Worm (Caenorhabditis elegans) whole organism, L3 larva: ENCODE measurements around the gene math-1.
"Not testable (repeated sequence)": the region's sequence is repeated elsewhere in the genome, so short reads cannot be mapped to it uniquely, and the experiment has no call there.

Source experiments
- R02D3.7 ChIP-seq: fragments of 150-350 bp; optimal IDR thresholded peaks from 2 replicates; lab custom pipeline; 2014; ENCODE audit warnings: missing biosample characterization, missing genetic modification characterization
- ama-1 ChIP-seq: fragments of 150-350 bp; optimal IDR thresholded peaks from 2 replicates; lab custom pipeline; 2018
- ceh-9 ChIP-seq: sonication (generic microtip); optimal IDR thresholded peaks from 2 replicates; lab custom pipeline; 2018; ENCODE audit warnings: missing biosample characterization, missing genetic modification characterization
- daf-12 ChIP-seq: fragments of 150-350 bp; optimal IDR thresholded peaks from 2 replicates; lab custom pipeline; 2014; ENCODE audit warnings: missing biosample characterization, missing genetic modification reagents, missing genetic modification characterization
- elt-1 ChIP-seq: fragments of 150-350 bp; optimal IDR thresholded peaks from 2 replicates; lab custom pipeline; 2014; ENCODE audit warnings: missing biosample characterization, missing genetic modification characterization
- elt-3 ChIP-seq, 3 experiments: fragments of 150-350 bp in 1 of 3; sonication (generic microtip) in 2 of 3; optimal IDR thresholded peaks; 2 replicates in 2 of 3; 4 replicates in 1 of 3; lab custom pipeline; 2014 to 2017; ENCODE audit warnings: missing biosample characterization in 3 of 3, missing genetic modification characterization in 3 of 3
- eor-1 ChIP-seq, 2 experiments: fragments of 150-350 bp; optimal IDR thresholded peaks; 2 replicates each; lab custom pipeline; 2014 to 2018; ENCODE audit warnings: missing biosample characterization in 2 of 2, missing genetic modification characterization in 2 of 2
- fkh-2 ChIP-seq: fragments of 150-350 bp; optimal IDR thresholded peaks from 2 replicates; lab custom pipeline; 2014; ENCODE audit warnings: missing biosample characterization, missing genetic modification reagents, missing genetic modification characterization
- mdl-1 ChIP-seq: fragments of 150-350 bp; optimal IDR thresholded peaks from 2 replicates; lab custom pipeline; 2014; ENCODE audit warnings: missing biosample characterization, missing genetic modification characterization
- mml-1 ChIP-seq: fragments of 150-350 bp; sonication (generic microtip); optimal IDR thresholded peaks from 3 replicates; lab custom pipeline; 2014; ENCODE audit warnings: missing biosample characterization, missing genetic modification characterization
- nfya-1 ChIP-seq: sonication (generic microtip); optimal IDR thresholded peaks from 2 replicates; lab custom pipeline; 2017; ENCODE audit warnings: missing genetic modification characterization, mild to moderate bottlenecking, missing compliant biosample characterization, antibody characterized with exemption, moderate library complexity; ENCODE audit not compliant: insufficient read depth
- nhr-11 ChIP-seq: fragments of 150-350 bp; optimal IDR thresholded peaks from 2 replicates; lab custom pipeline; 2014; ENCODE audit warnings: missing biosample characterization, missing genetic modification characterization
- nhr-12 ChIP-seq: fragments of 150-350 bp; optimal IDR thresholded peaks from 2 replicates; lab custom pipeline; 2014; ENCODE audit warnings: missing biosample characterization, missing genetic modification characterization
- nhr-23 ChIP-seq: fragments of 150-350 bp; optimal IDR thresholded peaks from 2 replicates; lab custom pipeline; 2014; ENCODE audit warnings: missing biosample characterization, missing genetic modification reagents, missing genetic modification characterization
- nhr-77 ChIP-seq: fragments of 150-350 bp; optimal IDR thresholded peaks from 2 replicates; lab custom pipeline; 2014; ENCODE audit warnings: missing biosample characterization, missing genetic modification characterization
- pha-4 ChIP-seq: fragments of 150-350 bp; optimal IDR thresholded peaks from 2 replicates; lab custom pipeline; 2014; ENCODE audit warnings: missing biosample characterization, missing genetic modification reagents, missing genetic modification characterization
- sea-2 ChIP-seq: fragments of 150-350 bp; sonication (generic microtip); optimal IDR thresholded peaks from 4 replicates; lab custom pipeline; 2014; ENCODE audit warnings: missing biosample characterization, missing genetic modification reagents, missing genetic modification characterization
- snpc-4 ChIP-seq: fragments of 150-350 bp; optimal IDR thresholded peaks from 2 replicates; lab custom pipeline; 2014; ENCODE audit warnings: missing biosample characterization, missing genetic modification characterization
- unc-39 ChIP-seq: sonication (generic microtip); optimal IDR thresholded peaks from 4 replicates; lab custom pipeline; 2017; ENCODE audit warnings: missing biosample characterization, missing genetic modification characterization
- unc-62 ChIP-seq: fragments of 150-350 bp; sonication (generic microtip); optimal IDR thresholded peaks from 4 replicates; lab custom pipeline; 2014; ENCODE audit warnings: missing biosample characterization, missing genetic modification reagents, missing genetic modification characterization
- ztf-4 ChIP-seq: fragments of 150-350 bp; optimal IDR thresholded peaks from 2 replicates; lab custom pipeline; 2014; ENCODE audit warnings: missing biosample characterization, missing genetic modification characterization

The math-1 gene

DNA sequence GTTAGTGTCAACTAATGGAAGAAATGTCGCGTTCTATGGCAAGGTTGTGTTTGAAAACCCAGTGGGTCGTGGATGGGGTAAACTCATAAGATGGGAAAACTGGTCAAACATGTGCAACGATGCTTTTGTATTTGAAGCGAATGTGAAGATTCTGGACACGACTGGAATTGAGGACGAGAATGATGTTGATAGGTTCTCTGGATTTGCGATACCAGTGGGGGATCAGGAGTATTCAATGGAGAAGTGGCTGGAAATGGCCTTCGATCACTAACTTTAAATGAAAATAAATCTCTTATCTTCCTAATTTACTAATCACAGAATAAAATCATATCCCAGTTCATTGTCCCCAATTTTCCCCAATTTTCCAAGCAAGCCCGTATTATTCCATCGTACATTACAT is 35.3 kb downstream of the math-1 start:
- TF ChIP-seq fkh-2 (tag; lab: Kevin White, UChicago) (no peak), pha-4 (no peak), nfya-1 (tag; lab: Kevin White, UChicago) (no peak), nhr-12 (tag; lab: Kevin White, UChicago) (no peak), ceh-9 (no peak), elt-1 (tag; lab: Kevin White, UChicago) (no peak), sea-2 (GFP tag; lab: Kevin White, UChicago) (no peak), unc-62 (no peak), ama-1 (no peak), R02D3.7 (no peak), daf-12 (tag; lab: Kevin White, UChicago) (no peak), elt-3 (tag; optimal IDR thresholded peaks at IDR 0.05; lab: Kevin White, UChicago) (no peak), eor-1 (tag; optimal IDR thresholded peaks at IDR 0.05; lab: Kevin White, UChicago) (no peak)

DNA sequence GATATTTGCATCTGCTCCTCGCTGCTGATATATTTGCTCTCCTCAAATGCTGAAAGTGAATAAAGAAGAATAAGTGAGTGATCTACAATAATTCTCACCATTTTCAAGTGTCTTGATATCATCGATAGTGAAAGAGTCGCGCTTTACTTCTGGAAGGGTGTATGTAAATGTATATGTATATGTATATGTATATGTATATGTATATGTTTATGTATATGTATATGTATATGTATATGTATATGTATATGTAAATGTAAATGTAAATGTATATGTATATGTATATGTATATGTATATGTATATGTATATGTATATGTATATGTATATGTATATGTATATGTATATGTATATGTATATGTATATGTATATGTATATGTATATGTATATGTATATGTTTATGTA is 45.7 kb downstream of the math-1 start, which contains the start of gene ceh-84:
Gene ceh-84, minus strand, starts transcription at position 101 of the 400 bp plus-strand sequence.
- TF ChIP-seq unc-39 (tag; lab: Kevin White, UChicago); snpc-4 (tag; lab: Kevin White, UChicago); mml-1: not testable (repeated sequence)

DNA sequence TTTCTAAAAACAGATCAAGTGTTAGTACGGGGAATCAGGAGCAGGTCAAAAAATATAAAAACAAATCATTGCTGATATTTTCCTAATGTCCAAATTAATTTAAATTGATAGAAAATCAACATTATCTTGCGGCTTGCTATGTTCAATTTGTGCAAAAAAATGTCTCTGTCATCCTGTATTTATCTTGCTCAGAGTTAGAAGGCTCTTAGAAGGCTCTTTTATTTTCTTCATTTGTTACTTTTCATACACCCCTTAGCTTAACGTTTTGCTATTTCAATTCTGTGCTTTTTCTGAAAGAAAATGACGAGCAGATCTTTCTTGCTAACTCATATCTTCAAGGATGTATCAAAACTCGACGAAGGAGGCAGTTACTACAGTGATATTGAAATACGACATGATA is 47.9 kb downstream of the math-1 start, which contains the start of gene math-19:
Gene math-19, plus strand, starts transcription at position 301 of the 400 bp plus-strand sequence.
- TF ChIP-seq ztf-4, mml-1, mdl-1: not testable (repeated sequence)

DNA sequence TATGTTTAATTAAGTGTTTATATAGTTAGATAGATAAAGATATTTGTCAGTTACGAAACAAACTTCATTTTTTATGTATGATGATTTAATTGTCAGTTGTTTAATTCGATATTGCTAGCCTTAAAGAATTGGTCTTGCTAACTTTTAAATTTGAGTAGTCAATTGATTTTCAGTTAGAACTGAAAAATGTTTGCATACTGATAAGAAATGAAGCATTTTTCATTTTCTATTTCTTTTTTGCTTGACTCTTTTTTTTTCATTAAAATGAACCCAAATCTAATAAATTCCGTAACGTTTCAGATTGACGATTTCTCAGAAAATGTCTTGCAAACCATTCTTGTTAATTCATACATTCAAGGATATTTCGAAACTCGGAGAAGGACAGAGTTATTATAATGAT is 50.2 kb downstream of the math-1 start, which contains the start of gene math-20:
Gene math-20, plus strand, starts transcription at position 301 of the 400 bp plus-strand sequence.
- TF ChIP-seq nhr-23 (tag; lab: Kevin White, UChicago), result no peak
- no peak for TF ChIP-seq nhr-11 (tag; lab: Kevin White, UChicago)
- TF ChIP-seq nhr-77 (tag; lab: Kevin White, UChicago), result no peak
